Worm (Caenorhabditis elegans): ENCODE measurements around the gene rnf-5.

The rnf-5 gene

ce11 chrIII:4166745-4167144 lies at the start of gene rnf-5:
TSS of gene rnf-5 (minus strand) at chrIII:4166845.
- TF ChIP-seq attf-4 (tag; optimal IDR thresholded peaks at IDR 0.05) (no peak), lin-29 (GFP tag; IDR thresholded peaks at IDR 0.05) (no peak), dpl-1 (GFP tag; optimal IDR thresholded peaks at IDR 0.05) (no peak), ceh-44 (GFP tag; IDR thresholded peaks at IDR 0.05) (no peak), ces-1 (GFP tag; optimal IDR thresholded peaks at IDR 0.05) (no peak), dmd-9 (GFP tag; IDR thresholded peaks at IDR 0.05) (no peak), nhr-77 (tag; optimal IDR thresholded peaks at IDR 0.05) (no peak), F10B5.3 (tag; optimal IDR thresholded peaks at IDR 0.05) (no peak), mdt-29 (GFP tag; IDR thresholded peaks at IDR 0.05) (no peak), lim-7 (GFP tag; IDR thresholded peaks at IDR 0.05) (no peak), unc-130 (GFP tag; optimal IDR thresholded peaks at IDR 0.05) (no peak), F26F4.8 (GFP tag; conservative IDR thresholded peaks at IDR 0.05) (no peak), zfp-2 (tag; optimal IDR thresholded peaks at IDR 0.05) (no peak), F44E2.7 (GFP tag; IDR thresholded peaks at IDR 0.05) (no peak), daf-8 (GFP tag; IDR thresholded peaks at IDR 0.05) (no peak), skn-1 (tag; optimal IDR thresholded peaks at IDR 0.05) (no peak), pqm-1 (tag; optimal IDR thresholded peaks at IDR 0.05) (no peak)

- TF ChIP-seq mep-1 (tag; optimal IDR thresholded peaks at IDR 0.05) (no peak), unc-62 (GFP tag; optimal IDR thresholded peaks at IDR 0.05 in 1 of 2) (no peak), unc-62 (tag; optimal IDR thresholded peaks at IDR 0.05) (no peak), ceh-28 (tag; optimal IDR thresholded peaks at IDR 0.05) (no peak), mdl-1 (tag; optimal IDR thresholded peaks at IDR 0.05) (no peak), lin-15B (tag; optimal IDR thresholded peaks at IDR 0.05) (no peak), dpl-1 (GFP tag; optimal IDR thresholded peaks at IDR 0.05) (no peak), T20F7.1 (GFP tag; optimal IDR thresholded peaks at IDR 0.05) (no peak)
These were observed 44.0 kb upstream of the rnf-5 start for ce11 chrIII:4210661-4211060.

ce11 chrIII:4209188-4209587 lies 42.5 kb upstream of the rnf-5 start, which contains the start of gene phlp-2:
TSS of gene phlp-2 (plus strand) at chrIII:4209488.
- TF ChIP-seq lin-39 (tag; optimal IDR thresholded peaks at IDR 0.05) = no peak
- TF ChIP-seq lin-13 (GFP tag; optimal IDR thresholded peaks at IDR 0.05) = no peak
- TF ChIP-seq arid-1 (GFP tag; conservative IDR thresholded peaks at IDR 0.05) = no peak
- TF ChIP-seq cey-2 (tag; optimal IDR thresholded peaks at IDR 0.05; ENCODE audit: borderline replicate concordance, insufficient read depth) = no peak
- TF ChIP-seq nhr-111 (GFP tag; optimal IDR thresholded peaks at IDR 0.05) = no peak
- no peak for TF ChIP-seq snpc-4 (tag; optimal IDR thresholded peaks at IDR 0.05)
- TF ChIP-seq zag-1 (tag; optimal IDR thresholded peaks at IDR 0.05) = no peak
- TF ChIP-seq mes-2 (tag; optimal IDR thresholded peaks at IDR 0.05; ENCODE audit: poor library complexity, severe bottlenecking) = no peak
- no peak for TF ChIP-seq ceh-44 (GFP tag; IDR thresholded peaks at IDR 0.05)
- TF ChIP-seq ztf-11 (tag; optimal IDR thresholded peaks at IDR 0.05) = no peak
- TF ChIP-seq dmd-6 (GFP tag; IDR thresholded peaks at IDR 0.05) = no peak
- TF ChIP-seq nhr-77 (tag; optimal IDR thresholded peaks at IDR 0.05) = no peak
- no peak for TF ChIP-seq fkh-10 (GFP tag; optimal IDR thresholded peaks at IDR 0.05)
- no peak for TF ChIP-seq madf-9 (GFP tag; conservative IDR thresholded peaks at IDR 0.05)
- TF ChIP-seq nhr-6 (tag; optimal IDR thresholded peaks at IDR 0.05) = no peak
- no peak for TF ChIP-seq hlh-30 (tag; optimal IDR thresholded peaks at IDR 0.05; ENCODE audit: insufficient read depth)
- TF ChIP-seq skn-1 (tag; optimal IDR thresholded peaks at IDR 0.05) = no peak
- no peak for TF ChIP-seq ceh-32 (tag; optimal IDR thresholded peaks at IDR 0.05; ENCODE audit: poor library complexity)

Data from whole organism, L4 larva.